Worm (Caenorhabditis elegans) whole organism, early embryonic: ENCODE data around the gene nifk-1.

Source experiments
- B0310.2 ChIP-seq: sonication (generic microtip); optimal IDR thresholded peaks from 2 replicates; lab custom pipeline; 2016; ENCODE audit warnings: mild to moderate bottlenecking, missing genetic modification characterization, missing compliant biosample characterization
- F13C5.2 ChIP-seq: sonication (generic microtip); optimal IDR thresholded peaks from 2 replicates; lab custom pipeline; 2017; ENCODE audit warnings: mild to moderate bottlenecking, missing genetic modification characterization, inconsistent platforms, missing compliant biosample characterization
- ama-1 ChIP-seq: fragments of 150-350 bp; optimal IDR thresholded peaks from 2 replicates; lab custom pipeline; 2014
- ceh-13 ChIP-seq: fragments of 200-800 bp; sonication (Bioruptor generic); optimal IDR thresholded peaks from 2 replicates; lab custom pipeline; 2018; ENCODE audit warnings: mild to moderate bottlenecking, missing genetic modification characterization, missing compliant biosample characterization
- ceh-36 ChIP-seq: sonication (generic microtip); optimal IDR thresholded peaks from 2 replicates; lab custom pipeline; 2016; ENCODE audit warnings: missing genetic modification characterization, inconsistent platforms, missing compliant biosample characterization
- ets-7 ChIP-seq: sonication (generic microtip); optimal IDR thresholded peaks from 2 replicates; lab custom pipeline; 2016; ENCODE audit warnings: missing genotype, missing genetic modification characterization, missing compliant biosample characterization
- flt-1 ChIP-seq: fragments of 200-800 bp; sonication (Bioruptor generic); IDR thresholded peaks from 2 replicates; pipeline ENCODE4 v1.3.6; 2022; ENCODE audit warnings: missing genetic modification characterization, missing compliant biosample characterization
- hmg-4 ChIP-seq: fragments of 200-800 bp; sonication (Bioruptor generic); optimal IDR thresholded peaks from 2 replicates; lab custom pipeline; 2018; ENCODE audit warnings: mild to moderate bottlenecking, missing genetic modification characterization, missing compliant biosample characterization
- hnd-1 ChIP-seq: sonication (generic microtip); optimal IDR thresholded peaks from 2 replicates; lab custom pipeline; 2016; ENCODE audit warnings: missing genetic modification characterization, missing compliant biosample characterization
- pes-1 ChIP-seq: fragments of 200-800 bp; sonication (Bioruptor generic); IDR thresholded peaks from 2 replicates; pipeline ENCODE4 v1.3.6; 2022; ENCODE audit warnings: missing genetic modification reagents, missing genetic modification characterization, missing compliant biosample characterization
- scrt-1 ChIP-seq: fragments of 200-800 bp; sonication (Bioruptor generic); IDR thresholded peaks from 2 replicates; pipeline ENCODE4 v1.3.6; 2022; ENCODE audit warnings: missing genetic modification characterization, missing compliant biosample characterization
- sea-1 ChIP-seq: fragments of 200-800 bp; sonication (Bioruptor generic); conservative IDR thresholded peaks from 2 replicates; pipeline ENCODE4 v1.3.6; 2022; ENCODE audit warnings: missing genetic modification characterization, missing compliant biosample characterization
- tbx-11 ChIP-seq: fragments of 200-800 bp; sonication (Bioruptor generic); IDR thresholded peaks from 2 replicates; pipeline ENCODE4 v1.3.6; 2022; ENCODE audit warnings: missing genetic modification characterization, missing compliant biosample characterization
- tra-4 ChIP-seq: sonication (generic microtip); optimal IDR thresholded peaks from 2 replicates; lab custom pipeline; 2017; ENCODE audit warnings: missing genetic modification characterization, missing compliant biosample characterization

ce11 chrIII:4715088-4715487 is 22.0 kb upstream of the nifk-1 start, which contains the start of gene him-18:
- TF ChIP-seq flt-1 (GFP tag; lab: Robert Waterston, UW) (no peak), B0310.2 (no peak), ceh-13 (GFP tag; lab: Kevin White, UChicago) (no peak), ama-1 (lab: Kevin White, UChicago) (no peak), tra-4 (tag; lab: Kevin White, UChicago) (no peak), sea-1 (GFP tag; lab: Robert Waterston, UW) (no peak), ets-7 (no peak), hmg-4 (GFP tag; lab: Kevin White, UChicago) (no peak), tbx-11 (GFP tag; lab: Robert Waterston, UW) (no peak), hnd-1 (tag; lab: Kevin White, UChicago) (no peak), pes-1 (GFP tag; lab: Robert Waterston, UW) (no peak), F13C5.2 (no peak), ceh-36 (tag; lab: Kevin White, UChicago) (no peak), scrt-1 (GFP tag; lab: Robert Waterston, UW) (no peak)
